Fruit fly (Drosophila melanogaster) whole organism, embryonic: ENCODE results near the gene CG33124.
A peak's percentile ranks its signal among the peaks of the same experiment; 100 is the strongest.

Experiments
- C15 ChIP-seq: fragments of 200-800 bp; sonication (Bioruptor generic); IDR thresholded peaks from 3 replicates; pipeline ENCODE4 v1.3.6; 2022; ENCODE audit warnings: missing biosample characterization, missing genetic modification characterization
- CG11504 ChIP-seq: fragments of 200-800 bp; sonication (Bioruptor generic); optimal IDR thresholded peaks from 3 replicates; lab custom pipeline; 2019; ENCODE audit warnings: missing biosample characterization, mild to moderate bottlenecking, missing genetic modification characterization, moderate library complexity
- CG11723 ChIP-seq: fragments of 200-800 bp; sonication (Bioruptor generic); optimal IDR thresholded peaks from 2 replicates; lab custom pipeline; 2017; ENCODE audit warnings: missing biosample characterization, mild to moderate bottlenecking, missing genetic modification characterization
- CG13123 ChIP-seq: fragments of 200-800 bp; sonication (Bioruptor generic); optimal IDR thresholded peaks from 2 replicates; lab custom pipeline; 2016; ENCODE audit warnings: missing biosample characterization, missing genetic modification characterization
- CG13287 ChIP-seq: fragments of 200-800 bp; sonication (Bioruptor generic); IDR thresholded peaks from 2 replicates; pipeline ENCODE4 v1.3.6; 2022; ENCODE audit warnings: missing biosample characterization, missing genetic modification characterization; ENCODE audit not compliant: partially characterized antibody
- CG13624 ChIP-seq: fragments of 200-800 bp; sonication (Bioruptor generic); optimal IDR thresholded peaks from 2 replicates; lab custom pipeline; 2016; ENCODE audit warnings: missing biosample characterization, missing genetic modification characterization
- CG13894 ChIP-seq: fragments of 200-800 bp; sonication (Bioruptor generic); optimal IDR thresholded peaks from 3 replicates; lab custom pipeline; 2018; ENCODE audit warnings: missing biosample characterization, mild to moderate bottlenecking, missing genetic modification characterization, moderate library complexity
- CG15269 ChIP-seq: fragments of 200-800 bp; sonication (Bioruptor generic); optimal IDR thresholded peaks from 2 replicates; lab custom pipeline; 2018; ENCODE audit warnings: missing biosample characterization, mild to moderate bottlenecking, missing genetic modification characterization, moderate library complexity
- CG1529 ChIP-seq: fragments of 200-800 bp; sonication (Bioruptor generic); optimal IDR thresholded peaks from 3 replicates; lab custom pipeline; 2018; ENCODE audit warnings: missing biosample characterization, missing genetic modification characterization
- CG1603 ChIP-seq: fragments of 200-800 bp; sonication (Bioruptor generic); optimal IDR thresholded peaks from 2 replicates; lab custom pipeline; 2019; ENCODE audit warnings: missing biosample characterization, mild to moderate bottlenecking, missing genetic modification characterization, moderate library complexity
- CG2678 ChIP-seq: fragments of 200-800 bp; sonication (Bioruptor generic); optimal IDR thresholded peaks from 3 replicates; lab custom pipeline; 2019; ENCODE audit warnings: missing biosample characterization, mild to moderate bottlenecking, missing genetic modification characterization, moderate library complexity
- CG6689 ChIP-seq: fragments of 200-800 bp; sonication (Bioruptor generic); IDR thresholded peaks from 2 replicates; pipeline ENCODE4 v1.3.6; 2022; ENCODE audit warnings: missing biosample characterization, missing genetic modification characterization
- CG8765 ChIP-seq: fragments of 200-800 bp; sonication (Bioruptor generic); IDR thresholded peaks from 2 replicates; pipeline ENCODE4 v1.3.6; 2022; ENCODE audit warnings: missing biosample characterization, missing genetic modification characterization
- CG9932 ChIP-seq: fragments of 200-800 bp; sonication (Bioruptor generic); IDR thresholded peaks from 2 replicates; pipeline ENCODE4 v1.3.6; 2022; ENCODE audit warnings: missing biosample characterization, missing genetic modification characterization
- Camta ChIP-seq: fragments of 200-800 bp; sonication (Bioruptor generic); optimal IDR thresholded peaks from 2 replicates; lab custom pipeline; 2016; ENCODE audit warnings: missing biosample characterization, missing genetic modification characterization
- CrebB ChIP-seq: fragments of 200-800 bp; sonication (Bioruptor generic); optimal IDR thresholded peaks from 3 replicates; lab custom pipeline; 2018; ENCODE audit warnings: missing biosample characterization, mild to moderate bottlenecking, missing genetic modification characterization
- Doc3 ChIP-seq: fragments of 200-800 bp; sonication (Bioruptor generic); IDR thresholded peaks from 3 replicates; pipeline ENCODE4 v1.3.6; 2022; ENCODE audit warnings: missing biosample characterization, missing genetic modification characterization; ENCODE audit not compliant: partially characterized antibody
- Ets65A ChIP-seq: fragments of 200-800 bp; sonication (Bioruptor generic); peaks from one replicate; lab custom pipeline; 2016; ENCODE audit warnings: missing biosample characterization, missing genetic modification characterization
- HHEX ChIP-seq: fragments of 200-800 bp; sonication (Bioruptor generic); optimal IDR thresholded peaks from 3 replicates; lab custom pipeline; 2017; ENCODE audit warnings: missing biosample characterization, mild to moderate bottlenecking, missing genetic modification characterization, missing genetic modification reagents
- Hr3 ChIP-seq: fragments of 200-800 bp; sonication (Bioruptor generic); optimal IDR thresholded peaks from 3 replicates; lab custom pipeline; 2016; ENCODE audit warnings: missing biosample characterization, missing genetic modification characterization
- MBD-R2 ChIP-seq: fragments of 200-800 bp; sonication (Bioruptor generic); IDR thresholded peaks from 2 replicates; pipeline ENCODE4 v1.3.6; 2022; ENCODE audit warnings: missing biosample characterization, missing genetic modification characterization
- Max ChIP-seq: fragments of 200-800 bp; sonication (Bioruptor generic); optimal IDR thresholded peaks from 2 replicates; lab custom pipeline; 2016; ENCODE audit warnings: missing biosample characterization, mild to moderate bottlenecking, missing genetic modification characterization
- NFAT ChIP-seq: fragments of 200-800 bp; sonication (Bioruptor generic); IDR thresholded peaks from 2 replicates; pipeline ENCODE4 v1.3.6; 2022; ENCODE audit warnings: missing biosample characterization, missing genetic modification characterization
- Nf-YB ChIP-seq: fragments of 200-800 bp; sonication (Bioruptor generic); optimal IDR thresholded peaks from 3 replicates; lab custom pipeline; 2019; ENCODE audit warnings: missing biosample characterization, mild to moderate bottlenecking, missing genetic modification characterization, moderate library complexity
- Rfx ChIP-seq: fragments of 200-800 bp; sonication (Bioruptor generic); IDR thresholded peaks from 2 replicates; pipeline ENCODE4 v1.3.6; 2022; ENCODE audit warnings: missing biosample characterization, missing genetic modification characterization
- Trl ChIP-seq, 3 experiments: fragments of >200 bp in 2 of 3; fragments of 200-800 bp in 1 of 3; sonication (Bioruptor generic) in 1 of 3; optimal IDR thresholded peaks; 2 replicates in 1 of 3; 3 replicates in 2 of 3; lab custom pipeline; 2016 to 2017; ENCODE audit warnings: missing biosample characterization in 1 of 3, missing genetic modification characterization in 1 of 3
- Xbp1 ChIP-seq: fragments of 200-800 bp; sonication (Bioruptor generic); optimal IDR thresholded peaks from 3 replicates; lab custom pipeline; 2016; ENCODE audit warnings: missing biosample characterization, mild to moderate bottlenecking, missing genetic modification characterization
- ash1 ChIP-seq: fragments of 200-800 bp; sonication (Bioruptor generic); optimal IDR thresholded peaks from 2 replicates; lab custom pipeline; 2018; ENCODE audit warnings: missing biosample characterization, mild to moderate bottlenecking, missing genetic modification characterization
- btn ChIP-seq: fragments of 200-800 bp; sonication (Bioruptor generic); optimal IDR thresholded peaks from 2 replicates; lab custom pipeline; 2016; ENCODE audit warnings: missing biosample characterization, missing genetic modification characterization
- caup ChIP-seq: fragments of 200-800 bp; sonication (Bioruptor generic); optimal IDR thresholded peaks from 3 replicates; lab custom pipeline; 2017; ENCODE audit warnings: missing biosample characterization, mild to moderate bottlenecking, missing genetic modification characterization, moderate library complexity; ENCODE audit not compliant: severe bottlenecking
- cg ChIP-seq: fragments of 200-800 bp; sonication (Bioruptor generic); optimal IDR thresholded peaks from 3 replicates; lab custom pipeline; 2019; ENCODE audit warnings: missing biosample characterization, mild to moderate bottlenecking, missing genetic modification characterization, moderate library complexity
- danr ChIP-seq: fragments of 200-800 bp; sonication (Bioruptor generic); IDR thresholded peaks from 2 replicates; pipeline ENCODE4 v1.3.6; 2022; ENCODE audit warnings: missing biosample characterization, missing genetic modification characterization
- fd102C ChIP-seq: fragments of 200-800 bp; sonication (Bioruptor generic); optimal IDR thresholded peaks from 2 replicates; lab custom pipeline; 2018; ENCODE audit warnings: missing biosample characterization, mild to moderate bottlenecking, missing genetic modification characterization, moderate library complexity
- fd64A ChIP-seq: fragments of 200-800 bp; sonication (Bioruptor generic); optimal IDR thresholded peaks from 3 replicates; lab custom pipeline; 2018; ENCODE audit warnings: missing biosample characterization, mild to moderate bottlenecking, missing genetic modification characterization
- gsb ChIP-seq: fragments of 200-800 bp; sonication (Bioruptor generic); IDR thresholded peaks from 2 replicates; pipeline ENCODE4 v1.3.6; 2022; ENCODE audit warnings: missing biosample characterization, missing genetic modification characterization
- hbn ChIP-seq: fragments of 200-800 bp; sonication (Bioruptor generic); IDR thresholded peaks from 2 replicates; pipeline ENCODE4 v1.3.6; 2022; ENCODE audit warnings: missing biosample characterization, missing genetic modification characterization; ENCODE audit not compliant: partially characterized antibody
- klu ChIP-seq: fragments of 200-800 bp; sonication (Bioruptor generic); IDR thresholded peaks from 2 replicates; pipeline ENCODE4 v1.3.6; 2022; ENCODE audit warnings: missing biosample characterization, missing genetic modification characterization
- mam ChIP-seq: fragments of 200-800 bp; sonication (Bioruptor generic); optimal IDR thresholded peaks from 3 replicates; lab custom pipeline; 2016; ENCODE audit warnings: missing biosample characterization, missing genetic modification characterization
- nau ChIP-seq: fragments of 200-800 bp; sonication (Bioruptor generic); optimal IDR thresholded peaks from 3 replicates; lab custom pipeline; 2017; ENCODE audit warnings: missing biosample characterization, mild to moderate bottlenecking, missing genetic modification characterization, missing genetic modification reagents
- nom ChIP-seq: fragments of 200-800 bp; sonication (Bioruptor generic); optimal IDR thresholded peaks from 2 replicates; lab custom pipeline; 2017; ENCODE audit warnings: missing biosample characterization, missing genetic modification characterization, mild to moderate bottlenecking, moderate library complexity, missing genetic modification reagents
- oc ChIP-seq: fragments of 200-800 bp; sonication (Bioruptor generic); optimal IDR thresholded peaks from 2 replicates; lab custom pipeline; 2018; ENCODE audit warnings: missing biosample characterization, mild to moderate bottlenecking, missing genetic modification characterization, moderate library complexity
- peb ChIP-seq: fragments of 200-800 bp; sonication (Bioruptor generic); IDR thresholded peaks from 2 replicates; pipeline ENCODE4 v1.3.6; 2022; ENCODE audit warnings: missing biosample characterization, missing genetic modification characterization
- row ChIP-seq: fragments of 200-800 bp; sonication (Bioruptor generic); IDR thresholded peaks from 3 replicates; pipeline ENCODE4 v1.3.6; 2022; ENCODE audit warnings: missing biosample characterization, missing genetic modification characterization
- seq ChIP-seq: fragments of 200-800 bp; sonication (Bioruptor generic); IDR thresholded peaks from 2 replicates; pipeline ENCODE4 v1.3.6; 2022; ENCODE audit warnings: missing biosample characterization, missing genetic modification characterization
- tin ChIP-seq: fragments of 200-800 bp; sonication (Bioruptor generic); optimal IDR thresholded peaks from 3 replicates; lab custom pipeline; 2016; ENCODE audit warnings: missing biosample characterization, missing genetic modification characterization
- trem ChIP-seq: fragments of 200-800 bp; optimal IDR thresholded peaks from 3 replicates; lab custom pipeline; 2019; ENCODE audit warnings: missing biosample characterization, mild to moderate bottlenecking, missing genetic modification characterization, moderate library complexity
- tup ChIP-seq: fragments of 200-800 bp; sonication (Bioruptor generic); optimal IDR thresholded peaks from 2 replicates; lab custom pipeline; 2016; ENCODE audit warnings: missing biosample characterization, mild to moderate bottlenecking, missing genetic modification characterization, moderate library complexity
- yki ChIP-seq: fragments of >200 bp; optimal IDR thresholded peaks from 3 replicates; lab custom pipeline; 2018

The CG33124 gene

DNA sequence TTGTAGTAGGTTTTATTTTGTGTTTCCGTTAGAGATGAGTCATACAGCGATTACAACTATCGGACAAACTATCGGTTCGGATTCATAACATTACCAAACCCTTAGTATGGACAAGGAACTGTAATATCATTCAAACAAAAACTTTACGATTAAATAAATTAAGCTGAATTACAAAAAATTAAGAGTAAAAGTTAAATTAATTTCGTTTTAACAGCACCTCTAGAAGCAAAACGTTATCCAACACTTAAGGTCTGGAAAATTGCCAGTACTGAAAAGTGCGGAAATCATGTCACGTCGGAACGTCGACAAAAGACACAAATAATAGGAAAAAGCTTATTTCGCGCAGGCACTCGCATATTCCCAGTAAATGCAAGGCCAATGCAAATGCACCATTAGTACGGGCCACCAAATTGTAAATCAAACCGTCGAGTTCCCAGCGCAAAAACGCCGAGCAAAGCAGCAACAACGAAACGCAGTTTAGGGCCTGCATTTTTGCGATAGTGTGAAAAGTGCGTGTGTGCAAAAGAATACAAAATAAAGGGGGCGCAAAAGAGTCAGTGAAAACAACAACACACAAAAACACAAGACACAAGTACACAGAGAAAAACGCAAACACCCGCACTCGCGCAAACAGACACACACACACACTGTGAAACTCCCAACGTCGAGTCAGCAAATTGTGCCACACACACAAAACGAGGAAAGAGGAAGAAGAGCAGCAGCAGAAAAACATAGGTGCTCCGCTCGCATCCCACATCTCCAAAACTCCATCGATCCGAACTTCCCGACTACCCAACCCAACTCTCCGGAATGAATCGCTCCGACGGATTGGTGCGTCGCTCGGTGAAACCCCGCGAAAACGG is 17.6 kb upstream of the CG33124 start, which contains the start of the genes CG15387 and sau (continued):
- TF ChIP-seq nau (GFP tag; lab: Kevin White, UChicago) (peak; percentile 71), gsb (GFP tag; lab: Robert Waterston, UW) (peak; percentile 66), CG6689 (peak; percentile 83), CG11723 (GFP tag; lab: Kevin White, UChicago) (peak; percentile 73), NFAT (GFP tag; lab: Robert Waterston, UW) (no peak; the same call in none of the 2 replicates), CG13624 (GFP tag; lab: Kevin White, UChicago) (peak; percentile 92), cg (peak; percentile 73), mam (GFP tag; lab: Kevin White, UChicago) (peak; percentile 95), MBD-R2 (GFP tag; lab: Robert Waterston, UW) (peak; percentile 90), trem (peak; percentile 91), yki (lab: Kevin White, UChicago) (no peak), btn (peak; percentile 56), row (peak; percentile 94), nom (GFP tag; lab: Kevin White, UChicago) (peak; percentile 38), hbn (GFP tag; lab: Robert Waterston, UW) (peak; percentile 93), Ets65A (GFP tag; lab: Kevin White, UChicago) (peak; percentile 99), CrebB (tag; lab: Kevin White, UChicago) (peak; percentile 81), CG2678 (tag; lab: Kevin White, UChicago) (peak; percentile 88), HHEX (GFP tag; lab: Kevin White, UChicago) (peak; percentile 82), CG1529 (GFP tag; lab: Kevin White, UChicago) (peak; percentile 65), CG8765 (GFP tag; lab: Robert Waterston, UW) (peak; percentile 67), CG9932 (GFP tag; lab: Robert Waterston, UW) (peak; percentile 91), CG1603 (tag; lab: Kevin White, UChicago) (peak; percentile 84), fd102C (GFP tag; lab: Kevin White, UChicago) (no peak), C15 (peak; percentile 72; the same call in 1 of the 3 replicates), Xbp1 (GFP tag; lab: Kevin White, UChicago) (peak; percentile 91), fd64A (GFP tag; lab: Kevin White, UChicago) (peak; percentile 32), Doc3 (GFP tag; lab: Robert Waterston, UW) (peak; percentile 97), Trl (optimal IDR thresholded peaks at IDR 0.05; lab: Kevin White, UChicago) (no peak), Trl (GFP tag; optimal IDR thresholded peaks at IDR 0.05; lab: Kevin White, UChicago) (peak; percentile 96), CG15269 (tag; lab: Kevin White, UChicago) (peak; percentile 85), Nf-YB (peak; percentile 64), CG13287 (peak; percentile 95), caup (peak; percentile 88), seq (GFP tag; lab: Robert Waterston, UW) (peak; percentile 80), ash1 (GFP tag; lab: Kevin White, UChicago) (no peak), CG11504 (peak; percentile 87), tin (GFP tag; lab: Kevin White, UChicago) (peak; percentile 90), CG13894 (peak; percentile 90), CG13123 (GFP tag; lab: Kevin White, UChicago) (peak; percentile 85), Hr3 (GFP tag; lab: Kevin White, UChicago) (peak; percentile 85), tup (GFP tag; lab: Kevin White, UChicago) (peak; percentile 79), oc (tag; lab: Kevin White, UChicago) (peak; percentile 60), klu (GFP tag; lab: Robert Waterston, UW) (peak; percentile 67), Camta (GFP tag; lab: Kevin White, UChicago) (peak; percentile 90), danr (GFP tag; lab: Robert Waterston, UW) (peak; percentile 58), Rfx (GFP tag; lab: Robert Waterston, UW) (peak; percentile 89), Max (GFP tag; lab: Kevin White, UChicago) (peak; percentile 92), peb (GFP tag; lab: Robert Waterston, UW) (peak; percentile 55; the same call in 1 of the 2 replicates)
